Worm (Caenorhabditis elegans) whole organism, mixed stage, embryonic: ENCODE measurements around the gene T13C2.3.

ENCODE experiments used
- ces-1 ChIP-seq: fragments of 150-350 bp; optimal IDR thresholded peaks from 2 replicates; lab custom pipeline; 2014; ENCODE audit warnings: missing biosample characterization, missing genetic modification reagents, missing genetic modification characterization
- elt-3 ChIP-seq: fragments of 150-350 bp; optimal IDR thresholded peaks from 2 replicates; lab custom pipeline; 2014; ENCODE audit warnings: missing biosample characterization, missing genetic modification characterization
- lsy-2 ChIP-seq: fragments of 150-350 bp; optimal IDR thresholded peaks from 2 replicates; lab custom pipeline; 2014; ENCODE audit warnings: missing biosample characterization, missing genetic modification characterization
- nhr-12 ChIP-seq: fragments of 150-350 bp; optimal IDR thresholded peaks from 2 replicates; lab custom pipeline; 2014; ENCODE audit warnings: missing biosample characterization, missing genetic modification characterization
- nhr-237 ChIP-seq: fragments of 150-350 bp; optimal IDR thresholded peaks from 2 replicates; lab custom pipeline; 2014; ENCODE audit warnings: missing biosample characterization, missing genetic modification characterization
- nhr-28 ChIP-seq: fragments of 150-350 bp; optimal IDR thresholded peaks from 2 replicates; lab custom pipeline; 2014; ENCODE audit warnings: missing biosample characterization, missing genetic modification characterization
- pha-4 ChIP-seq: fragments of 150-350 bp; optimal IDR thresholded peaks from 2 replicates; lab custom pipeline; 2018; ENCODE audit warnings: missing biosample characterization, missing genetic modification reagents, missing genetic modification characterization
- sem-2 ChIP-seq: fragments of 200-800 bp; sonication (Bioruptor generic); optimal IDR thresholded peaks from 2 replicates; lab custom pipeline; 2018; ENCODE audit warnings: mild to moderate bottlenecking, missing genetic modification characterization, missing compliant biosample characterization
- snpc-4 ChIP-seq: fragments of 150-350 bp; optimal IDR thresholded peaks from 2 replicates; lab custom pipeline; 2014; ENCODE audit warnings: missing biosample characterization, missing genetic modification characterization
- unc-62 ChIP-seq: fragments of 150-350 bp; optimal IDR thresholded peaks from 2 replicates; lab custom pipeline; 2014; ENCODE audit warnings: missing biosample characterization, missing genetic modification reagents, missing genetic modification characterization

DNA sequence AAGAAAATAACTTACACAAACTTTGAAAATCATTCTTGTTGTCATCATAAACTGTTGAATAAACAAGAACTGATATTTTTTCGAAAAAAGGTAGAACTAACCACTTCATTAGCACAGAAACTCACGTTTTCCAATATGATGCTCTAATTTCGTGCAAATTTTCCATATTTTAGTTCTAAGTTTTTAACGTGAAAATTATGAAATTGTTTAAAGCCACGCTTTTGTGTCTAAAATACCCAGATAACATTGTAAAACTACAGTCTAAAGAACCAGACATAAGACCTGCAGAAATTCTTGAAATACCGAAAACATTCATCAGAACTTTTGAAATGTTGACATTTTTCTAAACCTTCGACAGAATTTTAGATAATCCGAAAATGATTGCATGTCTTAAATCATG is 18.1 kb downstream of the T13C2.3 start, which contains the start of gene F31E8.5:
- TF ChIP-seq elt-3 = no peak
- no peak for TF ChIP-seq sem-2
- TF ChIP-seq nhr-28 (tag; lab: Kevin White, UChicago) = no peak
- no peak for TF ChIP-seq ces-1
- no peak for TF ChIP-seq lsy-2 (tag; lab: Kevin White, UChicago)
- TF ChIP-seq nhr-12 (tag; lab: Kevin White, UChicago) = no peak
- TF ChIP-seq pha-4 = no peak
- TF ChIP-seq unc-62 (GFP tag; lab: Kevin White, UChicago) = no peak
- TF ChIP-seq nhr-237 (tag; lab: Kevin White, UChicago) = no peak
- TF ChIP-seq snpc-4 (tag; lab: Kevin White, UChicago) = no peak
